Worm (Caenorhabditis elegans) whole organism, L1 larva: ENCODE measurements around the gene str-66.

Experiments used
- Y116A8C.19 ChIP-seq: sonication (generic microtip); optimal IDR thresholded peaks from 2 replicates; lab custom pipeline; 2016; ENCODE audit warnings: missing compliant biosample characterization, missing genetic modification characterization, borderline replicate concordance
- aha-1 ChIP-seq: fragments of 150-350 bp; optimal IDR thresholded peaks from 2 replicates; lab custom pipeline; 2014; ENCODE audit warnings: missing biosample characterization, missing genetic modification characterization
- alr-1 ChIP-seq: fragments of 200-800 bp; sonication (Bioruptor generic); optimal IDR thresholded peaks from 2 replicates; lab custom pipeline; 2018; ENCODE audit warnings: borderline replicate concordance, mild to moderate bottlenecking, missing genetic modification characterization, missing compliant biosample characterization
- ama-1 ChIP-seq: fragments of 150-350 bp; optimal IDR thresholded peaks from 2 replicates; lab custom pipeline; 2014
- ceh-63 ChIP-seq: fragments of 200-800 bp; sonication (Bioruptor generic); optimal IDR thresholded peaks from 2 replicates; lab custom pipeline; 2018; ENCODE audit warnings: mild to moderate bottlenecking, missing genetic modification characterization, missing compliant biosample characterization
- ceh-90 ChIP-seq: sonication (generic microtip); optimal IDR thresholded peaks from 2 replicates; lab custom pipeline; 2016; ENCODE audit warnings: missing genetic modification characterization, missing compliant biosample characterization
- ces-1 ChIP-seq: fragments of 150-350 bp; optimal IDR thresholded peaks from 2 replicates; lab custom pipeline; 2014; ENCODE audit warnings: missing biosample characterization, missing genetic modification reagents, missing genetic modification characterization
- dsc-1 ChIP-seq: sonication (generic microtip); optimal IDR thresholded peaks from 2 replicates; lab custom pipeline; 2016; ENCODE audit warnings: mild to moderate bottlenecking, missing genetic modification characterization, missing compliant biosample characterization
- fkh-8 ChIP-seq: sonication (generic microtip); optimal IDR thresholded peaks from 2 replicates; lab custom pipeline; 2016; ENCODE audit warnings: mild to moderate bottlenecking, missing genetic modification characterization, missing compliant biosample characterization
- fos-1 ChIP-seq: fragments of 150-350 bp; optimal IDR thresholded peaks from 2 replicates; lab custom pipeline; 2014; ENCODE audit warnings: missing biosample characterization, missing genetic modification characterization
- grh-1 ChIP-seq: fragments of 200-800 bp; sonication (Bioruptor generic); IDR thresholded peaks from 2 replicates; pipeline ENCODE4 v1.3.6; 2022; ENCODE audit warnings: missing genetic modification reagents, missing genetic modification characterization, missing compliant biosample characterization
- hpl-2 ChIP-seq: fragments of 150-350 bp; optimal IDR thresholded peaks from 2 replicates; lab custom pipeline; 2014; ENCODE audit warnings: missing biosample characterization, missing genetic modification reagents, missing genetic modification characterization
- jun-1 ChIP-seq: fragments of 150-350 bp; optimal IDR thresholded peaks from 2 replicates; lab custom pipeline; 2014; ENCODE audit warnings: missing biosample characterization, missing genetic modification reagents, missing genetic modification characterization
- lin-14 ChIP-seq: fragments of 200-800 bp; sonication (Bioruptor generic); optimal IDR thresholded peaks from 2 replicates; lab custom pipeline; 2018; ENCODE audit warnings: mild to moderate bottlenecking, missing genetic modification characterization, moderate library complexity, missing compliant biosample characterization
- lin-15B ChIP-seq: fragments of 150-350 bp; sonication (generic microtip); optimal IDR thresholded peaks from 3 replicates; lab custom pipeline; 2014; ENCODE audit warnings: missing biosample characterization, missing genetic modification characterization
- lin-35 ChIP-seq, 2 experiments: fragments of 150-350 bp; optimal IDR thresholded peaks; 2 replicates each; lab custom pipeline; 2014; ENCODE audit warnings: missing biosample characterization in 2 of 2, missing genetic modification characterization in 2 of 2, missing genetic modification reagents in 2 of 2
- lir-3 ChIP-seq: sonication (generic microtip); optimal IDR thresholded peaks from 2 replicates; lab custom pipeline; 2016; ENCODE audit warnings: mild to moderate bottlenecking, missing genetic modification characterization, moderate library complexity, missing compliant biosample characterization; ENCODE audit not compliant: poor library complexity
- mab-9 ChIP-seq: fragments of 200-800 bp; sonication (Bioruptor generic); IDR thresholded peaks from 2 replicates; pipeline ENCODE4 v1.3.6; 2022; ENCODE audit warnings: missing genetic modification reagents, missing genetic modification characterization, missing compliant biosample characterization
- nhr-11 ChIP-seq: fragments of 150-350 bp; optimal IDR thresholded peaks from 2 replicates; lab custom pipeline; 2014; ENCODE audit warnings: missing biosample characterization, missing genetic modification characterization
- nhr-12 ChIP-seq: sonication (generic microtip); optimal IDR thresholded peaks from 2 replicates; lab custom pipeline; 2017; ENCODE audit warnings: missing biosample characterization, missing genetic modification characterization
- nhr-19 ChIP-seq: fragments of 200-800 bp; sonication (Bioruptor generic); conservative IDR thresholded peaks from 2 replicates; pipeline ENCODE4 v1.3.6; 2022; ENCODE audit warnings: missing genetic modification characterization, missing compliant biosample characterization
- nhr-237 ChIP-seq: fragments of 150-350 bp; optimal IDR thresholded peaks from 2 replicates; lab custom pipeline; 2014; ENCODE audit warnings: missing biosample characterization, missing genetic modification characterization
- nhr-28 ChIP-seq: fragments of 150-350 bp; optimal IDR thresholded peaks from 2 replicates; lab custom pipeline; 2014; ENCODE audit warnings: missing biosample characterization, missing genetic modification characterization
- nhr-71 ChIP-seq: sonication (generic microtip); optimal IDR thresholded peaks from 2 replicates; lab custom pipeline; 2016; ENCODE audit warnings: mild to moderate bottlenecking, missing genetic modification characterization, moderate library complexity, missing compliant biosample characterization
- nhr-76 ChIP-seq: sonication (generic microtip); optimal IDR thresholded peaks from 2 replicates; lab custom pipeline; 2017; ENCODE audit warnings: missing biosample characterization, missing genetic modification characterization
- nhr-77 ChIP-seq: fragments of 150-350 bp; optimal IDR thresholded peaks from 2 replicates; lab custom pipeline; 2014; ENCODE audit warnings: missing biosample characterization, missing genetic modification characterization
- nhr-90 ChIP-seq: sonication (generic microtip); optimal IDR thresholded peaks from 2 replicates; lab custom pipeline; 2016; ENCODE audit warnings: mild to moderate bottlenecking, missing genetic modification characterization, missing compliant biosample characterization; ENCODE audit not compliant: poor library complexity
- pax-3 ChIP-seq: fragments of 200-800 bp; sonication (Bioruptor generic); optimal IDR thresholded peaks from 2 replicates; lab custom pipeline; 2018; ENCODE audit warnings: mild to moderate bottlenecking, missing genetic modification characterization, moderate library complexity, missing compliant biosample characterization
- snpc-4 ChIP-seq: fragments of 150-350 bp; optimal IDR thresholded peaks from 2 replicates; lab custom pipeline; 2014; ENCODE audit warnings: missing biosample characterization, missing genetic modification characterization
- sox-4 ChIP-seq: sonication (generic microtip); optimal IDR thresholded peaks from 2 replicates; lab custom pipeline; 2016; ENCODE audit warnings: missing genetic modification characterization, missing compliant biosample characterization
- tlp-1 ChIP-seq: fragments of 150-350 bp; optimal IDR thresholded peaks from 2 replicates; lab custom pipeline; 2014; ENCODE audit warnings: missing biosample characterization, missing genetic modification characterization
- unc-130 ChIP-seq: fragments of 150-350 bp; optimal IDR thresholded peaks from 2 replicates; lab custom pipeline; 2017; ENCODE audit warnings: missing biosample characterization, missing genetic modification characterization, inconsistent platforms
- unc-30 ChIP-seq: sonication (generic microtip); optimal IDR thresholded peaks from 2 replicates; lab custom pipeline; 2017; ENCODE audit warnings: missing biosample characterization, missing genetic modification characterization
- unc-86 ChIP-seq: sonication (generic microtip); optimal IDR thresholded peaks from 2 replicates; lab custom pipeline; 2016; ENCODE audit warnings: missing genetic modification characterization, missing compliant biosample characterization
- vab-15 ChIP-seq: sonication (generic microtip); optimal IDR thresholded peaks from 2 replicates; lab custom pipeline; 2017; ENCODE audit warnings: missing genotype, mild to moderate bottlenecking, missing genetic modification characterization, missing compliant biosample characterization
- zag-1 ChIP-seq: fragments of 150-350 bp; optimal IDR thresholded peaks from 2 replicates; lab custom pipeline; 2014; ENCODE audit warnings: missing biosample characterization, missing genetic modification characterization
- zip-4 ChIP-seq: fragments of 200-800 bp; sonication (Bioruptor generic); optimal IDR thresholded peaks from 2 replicates; lab custom pipeline; 2018; ENCODE audit warnings: mild to moderate bottlenecking, missing genetic modification characterization, moderate library complexity, missing compliant biosample characterization
- ztf-11 ChIP-seq, 2 experiments: sonication (generic microtip); optimal IDR thresholded peaks; 2 replicates each; lab custom pipeline; 2016 to 2017; ENCODE audit warnings: missing genetic modification characterization in 2 of 2, missing biosample characterization in 1 of 2, missing compliant biosample characterization in 1 of 2

Gene str-66

DNA sequence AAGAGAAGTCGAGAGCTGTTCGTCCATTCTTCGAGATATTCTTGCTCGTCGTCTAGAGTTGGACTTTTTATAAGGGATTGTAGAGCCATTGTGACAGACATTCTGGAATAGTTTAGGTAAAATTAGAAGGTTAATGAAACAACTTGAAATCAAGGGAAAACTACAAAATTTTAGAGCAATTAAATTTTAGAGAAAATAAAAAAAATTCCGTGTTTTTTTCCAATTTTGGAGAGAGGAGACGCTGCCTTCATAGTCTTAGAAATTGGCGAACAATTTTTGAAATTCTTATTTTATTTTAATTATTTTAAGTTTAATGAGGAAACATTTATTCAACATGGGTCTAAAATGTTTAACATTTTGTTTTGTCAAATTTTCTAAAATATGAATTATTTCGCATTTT is 32.5 kb downstream of the str-66 start, which contains the start of gene C50H11.13:
C50H11.13 (minus strand) TSS at position 101 of the 400 bp plus-strand sequence.
- no peak for TF ChIP-seq nhr-12
- TF ChIP-seq nhr-19 (GFP tag; lab: Robert Waterston, UW) = no peak
- no peak for TF ChIP-seq lin-15B (tag; lab: Kevin White, UChicago)
- no peak for TF ChIP-seq grh-1 (GFP tag; lab: Robert Waterston, UW)
- no peak for TF ChIP-seq fos-1 (tag; lab: Kevin White, UChicago)
- no peak for TF ChIP-seq aha-1 (tag; lab: Kevin White, UChicago)
- TF ChIP-seq snpc-4 (tag; lab: Kevin White, UChicago) = no peak
- TF ChIP-seq Y116A8C.19 (tag; lab: Kevin White, UChicago) = no peak
- TF ChIP-seq fkh-8 (tag; lab: Kevin White, UChicago) = no peak
- TF ChIP-seq dsc-1 = no peak
- TF ChIP-seq unc-30 (tag; lab: Kevin White, UChicago) = no peak
- TF ChIP-seq unc-86 (tag; lab: Kevin White, UChicago) = no peak
- TF ChIP-seq ceh-63 (GFP tag; lab: Kevin White, UChicago) = no peak
- TF ChIP-seq alr-1 (tag; lab: Kevin White, UChicago) = no peak
- no peak for TF ChIP-seq ceh-90 (tag; lab: Kevin White, UChicago)
- no peak for TF ChIP-seq unc-130 (tag; lab: Kevin White, UChicago)
- TF ChIP-seq zip-4 (GFP tag; lab: Kevin White, UChicago) = no peak
- TF ChIP-seq ces-1 (GFP tag; lab: Kevin White, UChicago) = no peak
- TF ChIP-seq lir-3 = no peak
- TF ChIP-seq vab-15 (tag; lab: Kevin White, UChicago) = no peak

DNA sequence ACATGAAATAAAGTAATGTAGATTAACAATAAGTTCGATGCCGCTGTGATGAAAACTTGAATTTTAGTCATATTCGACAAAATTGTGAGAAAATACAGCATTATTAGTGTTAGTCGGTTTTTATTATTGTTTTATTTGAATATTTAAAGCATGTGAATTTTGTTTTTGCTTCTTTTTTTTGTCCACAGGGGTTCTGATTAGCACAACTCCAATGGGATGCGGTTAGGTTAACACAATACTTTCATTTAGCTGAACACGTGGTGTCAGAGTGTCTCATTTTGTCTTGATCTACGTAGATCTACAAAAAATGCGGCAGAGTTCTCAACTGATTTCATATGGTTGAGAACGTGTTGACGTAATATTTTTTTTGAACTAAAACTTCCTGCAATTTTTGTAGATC is 34.9 kb downstream of the str-66 start, which contains the start of gene str-40:
str-40 (minus strand) TSS at position 101 of the 400 bp plus-strand sequence.
- TF ChIP-seq jun-1 (tag; lab: Kevin White, UChicago) = no peak
- TF ChIP-seq nhr-12 = no peak
- no peak for TF ChIP-seq zip-4 (GFP tag; lab: Kevin White, UChicago)
- TF ChIP-seq zag-1 (tag; lab: Kevin White, UChicago) = no peak
- no peak for TF ChIP-seq lin-35 (GFP tag; optimal IDR thresholded peaks at IDR 0.05; lab: Kevin White, UChicago)
- no peak for TF ChIP-seq nhr-71
- no peak for TF ChIP-seq pax-3
- no peak for TF ChIP-seq sox-4
- TF ChIP-seq lin-15B (tag; lab: Kevin White, UChicago) = no peak
- TF ChIP-seq ama-1 = no peak
- TF ChIP-seq nhr-77 (tag; lab: Kevin White, UChicago) = no peak
- no peak for TF ChIP-seq lin-14 (GFP tag; lab: Kevin White, UChicago)
- no peak for TF ChIP-seq Y116A8C.19 (tag; lab: Kevin White, UChicago)
- TF ChIP-seq nhr-76 (tag; lab: Kevin White, UChicago) = no peak
- no peak for TF ChIP-seq hpl-2 (GFP tag; lab: Kevin White, UChicago)
- TF ChIP-seq, all 84 proteins: peak for 0

- TF ChIP-seq ceh-63 (GFP tag; lab: Kevin White, UChicago) (no peak), unc-86 (tag; lab: Kevin White, UChicago) (no peak), nhr-11 (tag; lab: Kevin White, UChicago) (no peak), nhr-90 (tag; lab: Kevin White, UChicago) (no peak), nhr-237 (tag; lab: Kevin White, UChicago) (no peak), ztf-11 (tag; optimal IDR thresholded peaks at IDR 0.05; lab: Kevin White, UChicago) (no peak), mab-9 (GFP tag; lab: Robert Waterston, UW) (no peak), tlp-1 (no peak), nhr-28 (tag; lab: Kevin White, UChicago) (no peak), ceh-90 (tag; lab: Kevin White, UChicago) (no peak), nhr-19 (GFP tag; lab: Robert Waterston, UW) (no peak)
Observed at ce11 chrV:3065928-3066327, 38.1 kb downstream of the str-66 start, which contains the start of gene srh-185. TSS of gene srh-185 (plus strand) at chrV:3066228.
